Worm (Caenorhabditis elegans) whole organism, midembryonic: ENCODE results near the gene B0001.4.
A peak's percentile ranks its signal among the peaks of the same experiment; 100 is the strongest.

Experiments used
- T22C8.4 ChIP-seq: fragments of 200-800 bp; sonication (Bioruptor generic); IDR thresholded peaks from 2 replicates; pipeline ENCODE4 v1.3.6; 2022; ENCODE audit warnings: missing genetic modification characterization, missing compliant biosample characterization
- cog-1 ChIP-seq: sonication (generic microtip); optimal IDR thresholded peaks from 2 replicates; lab custom pipeline; 2016; ENCODE audit warnings: missing genetic modification characterization, missing compliant biosample characterization
- flt-1 ChIP-seq: fragments of 200-800 bp; sonication (Bioruptor generic); IDR thresholded peaks from 2 replicates; pipeline ENCODE4 v1.3.6; 2022; ENCODE audit warnings: missing genetic modification characterization, missing compliant biosample characterization
- klf-2 ChIP-seq: fragments of 200-800 bp; sonication (Bioruptor generic); conservative IDR thresholded peaks from 2 replicates; pipeline ENCODE4 v1.3.6; 2022; ENCODE audit warnings: missing genetic modification reagents, missing genetic modification characterization, missing compliant biosample characterization
- med-1 ChIP-seq: sonication (generic microtip); optimal IDR thresholded peaks from 2 replicates; lab custom pipeline; 2017; ENCODE audit warnings: missing genetic modification characterization, mild to moderate bottlenecking, missing compliant biosample characterization, antibody characterized with exemption, missing genetic modification reagents; ENCODE audit not compliant: insufficient read depth
- ref-1 ChIP-seq: fragments of 200-800 bp; sonication (Bioruptor generic); conservative IDR thresholded peaks from 2 replicates; pipeline ENCODE4 v1.3.6; 2022; ENCODE audit warnings: missing genetic modification reagents, missing genetic modification characterization, missing compliant biosample characterization
- tab-1 ChIP-seq: fragments of 200-800 bp; sonication (Bioruptor generic); IDR thresholded peaks from 2 replicates; pipeline ENCODE4 v1.3.6; 2022; ENCODE audit warnings: missing genetic modification characterization, missing compliant biosample characterization
- ztf-23 ChIP-seq: fragments of 200-800 bp; sonication (Bioruptor generic); IDR thresholded peaks from 2 replicates; pipeline ENCODE4 v1.3.6; 2022; ENCODE audit warnings: missing genetic modification reagents, missing genetic modification characterization, missing compliant biosample characterization
- ztf-29 ChIP-seq: fragments of 200-800 bp; sonication (Bioruptor generic); IDR thresholded peaks from 2 replicates; pipeline ENCODE4 v1.3.6; 2022; ENCODE audit warnings: missing genetic modification reagents, missing genetic modification characterization, missing compliant biosample characterization

B0001.4 gene

ce11 chrIV:12128708-12129107, 9.3 kb downstream of the B0001.4 start:
- no peak for TF ChIP-seq T22C8.4

- no peak for TF ChIP-seq med-1 (GFP tag; lab: Kevin White, UChicago)
- TF ChIP-seq ref-1 (GFP tag; lab: Robert Waterston, UW): no peak
- no peak for TF ChIP-seq ztf-23 (GFP tag; lab: Robert Waterston, UW)
- no peak for TF ChIP-seq ztf-29 (GFP tag; lab: Robert Waterston, UW)
- no peak for TF ChIP-seq T22C8.4
- TF ChIP-seq flt-1 (GFP tag; lab: Robert Waterston, UW): no peak
- no peak for TF ChIP-seq tab-1 (GFP tag; lab: Robert Waterston, UW)
- no peak for TF ChIP-seq klf-2 (GFP tag; lab: Robert Waterston, UW)
These were observed 10.2 kb downstream of the B0001.4 start for ce11 chrIV:12127838-12128237.

- TF ChIP-seq ztf-23 (GFP tag; lab: Robert Waterston, UW): no peak
- TF ChIP-seq flt-1 (GFP tag; lab: Robert Waterston, UW): no peak
- TF ChIP-seq med-1 (GFP tag; lab: Kevin White, UChicago): no peak
- no peak for TF ChIP-seq cog-1
- no peak for TF ChIP-seq tab-1 (GFP tag; lab: Robert Waterston, UW)
- TF ChIP-seq T22C8.4: no peak
- no peak for TF ChIP-seq ztf-29 (GFP tag; lab: Robert Waterston, UW)
- no peak for TF ChIP-seq ref-1 (GFP tag; lab: Robert Waterston, UW)
These were observed 11.1 kb downstream of the B0001.4 start for ce11 chrIV:12126740-12127472.

- 0 out of 2 replicates have a peak, but pooled peaks have one; percentile 11 for TF ChIP-seq flt-1 (GFP tag; lab: Robert Waterston, UW)
- no peak for TF ChIP-seq cog-1
These were observed 13.5 kb downstream of the B0001.4 start, which contains the start of gene dhhc-6 for ce11 chrIV:12124314-12125084. Gene dhhc-6 (plus strand): TSS chrIV:12124952.

- TF ChIP-seq tab-1 (GFP tag; lab: Robert Waterston, UW) (no peak), T22C8.4 (no peak), cog-1 (no peak), flt-1 (GFP tag; lab: Robert Waterston, UW) (no peak), klf-2 (GFP tag; lab: Robert Waterston, UW) (no peak), ztf-23 (GFP tag; lab: Robert Waterston, UW) (no peak), ref-1 (GFP tag; lab: Robert Waterston, UW) (no peak), med-1 (GFP tag; lab: Kevin White, UChicago) (no peak), ztf-29 (GFP tag; lab: Robert Waterston, UW) (no peak)
These were observed 14.9 kb downstream of the B0001.4 start, which contains the start of gene aly-3 for ce11 chrIV:12122874-12123664. Gene aly-3 (plus strand): TSS chrIV:12123282.

ce11 chrIV:12121076-12121475, 16.9 kb downstream of the B0001.4 start, which contains the start of the genes ddb-1 and M18.6:
Gene ddb-1 (minus strand): TSS chrIV:12121165.
Gene M18.6 (plus strand): TSS chrIV:12121310.
- TF ChIP-seq klf-2 (GFP tag; lab: Robert Waterston, UW) (no peak), ref-1 (GFP tag; lab: Robert Waterston, UW) (no peak), ztf-29 (GFP tag; lab: Robert Waterston, UW) (no peak), T22C8.4 (no peak), ztf-23 (GFP tag; lab: Robert Waterston, UW) (no peak), cog-1 (no peak)

- TF ChIP-seq ref-1 (GFP tag; lab: Robert Waterston, UW): no peak
- no peak for TF ChIP-seq T22C8.4
- TF ChIP-seq tab-1 (GFP tag; lab: Robert Waterston, UW): no peak
- TF ChIP-seq klf-2 (GFP tag; lab: Robert Waterston, UW): no peak
- no peak for TF ChIP-seq ztf-29 (GFP tag; lab: Robert Waterston, UW)
- TF ChIP-seq ztf-23 (GFP tag; lab: Robert Waterston, UW): no peak
- no peak for TF ChIP-seq cog-1
- TF ChIP-seq med-1 (GFP tag; lab: Kevin White, UChicago): no peak
- TF ChIP-seq flt-1 (GFP tag; lab: Robert Waterston, UW): no peak
These were observed 17.5 kb downstream of the B0001.4 start for ce11 chrIV:12120536-12120935.

- TF ChIP-seq cog-1: no peak
- no peak for TF ChIP-seq klf-2 (GFP tag; lab: Robert Waterston, UW)
- no peak for TF ChIP-seq med-1 (GFP tag; lab: Kevin White, UChicago)
- TF ChIP-seq flt-1 (GFP tag; lab: Robert Waterston, UW): no peak
- TF ChIP-seq tab-1 (GFP tag; lab: Robert Waterston, UW): no peak
- no peak for TF ChIP-seq ztf-23 (GFP tag; lab: Robert Waterston, UW)
- no peak for TF ChIP-seq ref-1 (GFP tag; lab: Robert Waterston, UW)
- no peak for TF ChIP-seq ztf-29 (GFP tag; lab: Robert Waterston, UW)
- no peak for TF ChIP-seq T22C8.4
These were observed 23.5 kb downstream of the B0001.4 start for ce11 chrIV:12114498-12114897.

- no peak for TF ChIP-seq flt-1 (GFP tag; lab: Robert Waterston, UW)
- TF ChIP-seq ztf-29 (GFP tag; lab: Robert Waterston, UW): no peak
- TF ChIP-seq ztf-23 (GFP tag; lab: Robert Waterston, UW): no peak
- TF ChIP-seq tab-1 (GFP tag; lab: Robert Waterston, UW): no peak
- no peak for TF ChIP-seq ref-1 (GFP tag; lab: Robert Waterston, UW)
- TF ChIP-seq T22C8.4: no peak
- TF ChIP-seq med-1 (GFP tag; lab: Kevin White, UChicago): no peak
- TF ChIP-seq cog-1: no peak
- TF ChIP-seq klf-2 (GFP tag; lab: Robert Waterston, UW): no peak
These were observed 24.9 kb downstream of the B0001.4 start for ce11 chrIV:12113056-12113455.
